Worm (Caenorhabditis elegans) whole organism, midembryonic: ENCODE data around the gene lin-22.
A peak's percentile ranks its signal among the peaks of the same experiment; 100 is the strongest.

Source experiments
- T22C8.4 ChIP-seq: fragments of 200-800 bp; sonication (Bioruptor generic); IDR thresholded peaks from 2 replicates; pipeline ENCODE4 v1.3.6; 2022; ENCODE audit warnings: missing genetic modification characterization, missing compliant biosample characterization
- cog-1 ChIP-seq: sonication (generic microtip); optimal IDR thresholded peaks from 2 replicates; lab custom pipeline; 2016; ENCODE audit warnings: missing genetic modification characterization, missing compliant biosample characterization
- flt-1 ChIP-seq: fragments of 200-800 bp; sonication (Bioruptor generic); IDR thresholded peaks from 2 replicates; pipeline ENCODE4 v1.3.6; 2022; ENCODE audit warnings: missing genetic modification characterization, missing compliant biosample characterization
- klf-2 ChIP-seq: fragments of 200-800 bp; sonication (Bioruptor generic); conservative IDR thresholded peaks from 2 replicates; pipeline ENCODE4 v1.3.6; 2022; ENCODE audit warnings: missing genetic modification reagents, missing genetic modification characterization, missing compliant biosample characterization
- med-1 ChIP-seq: sonication (generic microtip); optimal IDR thresholded peaks from 2 replicates; lab custom pipeline; 2017; ENCODE audit warnings: missing genetic modification characterization, mild to moderate bottlenecking, missing compliant biosample characterization, antibody characterized with exemption, missing genetic modification reagents; ENCODE audit not compliant: insufficient read depth
- ref-1 ChIP-seq: fragments of 200-800 bp; sonication (Bioruptor generic); conservative IDR thresholded peaks from 2 replicates; pipeline ENCODE4 v1.3.6; 2022; ENCODE audit warnings: missing genetic modification reagents, missing genetic modification characterization, missing compliant biosample characterization
- tab-1 ChIP-seq: fragments of 200-800 bp; sonication (Bioruptor generic); IDR thresholded peaks from 2 replicates; pipeline ENCODE4 v1.3.6; 2022; ENCODE audit warnings: missing genetic modification characterization, missing compliant biosample characterization
- ztf-23 ChIP-seq: fragments of 200-800 bp; sonication (Bioruptor generic); IDR thresholded peaks from 2 replicates; pipeline ENCODE4 v1.3.6; 2022; ENCODE audit warnings: missing genetic modification reagents, missing genetic modification characterization, missing compliant biosample characterization
- ztf-29 ChIP-seq: fragments of 200-800 bp; sonication (Bioruptor generic); IDR thresholded peaks from 2 replicates; pipeline ENCODE4 v1.3.6; 2022; ENCODE audit warnings: missing genetic modification reagents, missing genetic modification characterization, missing compliant biosample characterization

Gene lin-22

ce11 chrIV:3025874-3026609, 6.5 kb downstream of the lin-22 start:
- TF ChIP-seq T22C8.4 (GFP tag; lab: Robert Waterston, UW) (peak; percentile 67), ref-1 (GFP tag; lab: Robert Waterston, UW) (no peak), med-1 (GFP tag; lab: Kevin White, UChicago) (no peak)

DNA sequence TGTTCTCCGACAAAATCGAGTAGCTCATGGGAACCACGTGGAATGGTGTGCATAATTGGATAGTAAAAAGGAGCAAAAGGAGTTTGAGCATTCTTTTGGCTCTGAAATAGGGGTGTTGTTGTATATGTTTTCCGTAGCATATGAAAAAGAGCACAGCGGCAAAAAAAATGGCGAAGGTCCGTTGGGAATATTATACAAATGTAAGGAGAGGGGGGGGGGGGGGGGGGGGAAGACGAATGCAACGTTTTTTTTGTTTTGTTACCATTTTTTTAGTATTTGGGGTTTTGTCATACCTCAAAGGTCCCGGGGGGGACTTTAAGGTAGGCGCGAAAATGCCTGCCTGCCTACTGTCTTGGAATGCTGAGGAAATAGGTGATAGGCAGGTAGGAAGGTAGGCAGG, 9.3 kb downstream of the lin-22 start, which contains the start of gene ndnf-1:
ndnf-1 (minus strand) TSS at position 101 of the 400 bp plus-strand sequence.
- TF ChIP-seq ztf-29 (GFP tag; lab: Robert Waterston, UW), result no peak
- TF ChIP-seq ref-1 (GFP tag; lab: Robert Waterston, UW), result no peak
- no peak for TF ChIP-seq flt-1 (GFP tag; lab: Robert Waterston, UW)
- TF ChIP-seq tab-1 (GFP tag; lab: Robert Waterston, UW), result no peak
- TF ChIP-seq med-1 (GFP tag; lab: Kevin White, UChicago), result no peak
- no peak for TF ChIP-seq T22C8.4 (GFP tag; lab: Robert Waterston, UW)
- no peak for TF ChIP-seq cog-1 (tag; lab: Kevin White, UChicago)
- no peak for TF ChIP-seq klf-2
- TF ChIP-seq ztf-23 (GFP tag; lab: Robert Waterston, UW), result no peak

DNA sequence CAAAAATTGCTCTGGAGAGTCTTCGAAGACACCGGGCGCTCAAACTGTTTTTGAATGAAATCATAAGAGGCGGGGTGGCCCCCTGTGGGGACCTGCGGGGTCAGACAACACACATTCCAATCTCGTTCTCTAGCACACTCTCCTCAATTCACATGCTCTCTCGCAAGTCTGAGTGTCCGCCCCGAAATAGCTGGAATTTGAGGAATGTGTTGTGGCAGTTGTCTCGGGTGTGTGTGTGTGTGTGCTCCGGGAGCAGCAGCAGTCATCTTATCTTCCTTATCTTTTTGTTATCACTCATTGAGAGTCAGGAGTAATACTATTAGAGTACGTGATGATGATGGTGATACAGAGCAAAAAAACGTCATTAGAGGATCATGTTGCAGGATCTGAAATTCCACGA, 10.3 kb downstream of the lin-22 start:
- TF ChIP-seq ztf-29 (GFP tag; lab: Robert Waterston, UW), result no peak
- TF ChIP-seq ref-1 (GFP tag; lab: Robert Waterston, UW), result no peak
- TF ChIP-seq tab-1 (GFP tag; lab: Robert Waterston, UW), result no peak
- TF ChIP-seq med-1 (GFP tag; lab: Kevin White, UChicago), result no peak
- no peak for TF ChIP-seq cog-1 (tag; lab: Kevin White, UChicago)
- no peak for TF ChIP-seq ztf-23 (GFP tag; lab: Robert Waterston, UW)
- no peak for TF ChIP-seq T22C8.4 (GFP tag; lab: Robert Waterston, UW)
- TF ChIP-seq klf-2, result no peak

DNA sequence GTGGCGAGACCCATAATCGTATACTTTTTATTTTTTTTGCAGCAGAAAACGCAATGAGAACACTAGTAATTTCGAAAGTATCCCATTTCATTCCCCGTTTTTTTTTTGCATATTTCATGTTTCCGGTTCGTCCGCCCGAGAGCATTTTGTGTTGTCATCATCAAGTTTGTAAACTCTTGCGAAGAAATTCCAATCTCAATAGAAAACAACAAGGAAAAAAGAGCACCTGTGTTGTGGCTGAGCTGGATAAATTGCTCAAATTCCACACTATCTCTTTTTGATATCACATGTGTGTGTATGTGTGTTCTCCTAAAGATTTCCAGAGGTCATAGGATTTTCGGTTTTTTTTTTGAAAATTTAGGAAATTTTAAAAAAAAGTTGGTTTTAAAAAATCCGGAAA, 12.5 kb downstream of the lin-22 start:
- no peak for TF ChIP-seq med-1 (GFP tag; lab: Kevin White, UChicago)
- no peak for TF ChIP-seq klf-2
- TF ChIP-seq tab-1 (GFP tag; lab: Robert Waterston, UW), result no peak
- no peak for TF ChIP-seq flt-1 (GFP tag; lab: Robert Waterston, UW)

DNA sequence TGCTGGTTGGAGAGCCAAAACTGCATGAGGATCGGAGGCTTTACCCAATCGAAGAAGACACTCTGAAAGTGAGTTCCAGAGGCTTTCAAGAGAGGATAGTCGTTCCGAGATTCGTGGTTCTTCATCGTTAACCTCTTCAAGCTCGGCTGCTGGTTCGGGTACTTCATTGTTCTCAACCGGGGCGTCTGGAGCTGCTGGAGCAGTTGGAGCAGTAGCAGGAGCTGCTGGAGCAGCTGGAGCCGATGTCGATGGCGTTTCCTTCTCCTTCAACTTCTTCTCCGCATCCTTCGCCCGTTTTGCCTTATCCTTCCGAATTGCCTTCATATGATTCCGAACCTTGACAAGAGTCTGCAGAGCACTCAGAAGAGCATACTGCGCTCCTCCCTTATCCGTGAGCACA, 15.8 kb downstream of the lin-22 start:
- TF ChIP-seq tab-1 (GFP tag; lab: Robert Waterston, UW) (no peak), T22C8.4 (GFP tag; lab: Robert Waterston, UW) (no peak), med-1 (GFP tag; lab: Kevin White, UChicago) (no peak), klf-2 (no peak), ztf-23 (GFP tag; lab: Robert Waterston, UW) (no peak), cog-1 (tag; lab: Kevin White, UChicago) (no peak), ref-1 (GFP tag; lab: Robert Waterston, UW) (no peak), ztf-29 (GFP tag; lab: Robert Waterston, UW) (no peak), flt-1 (GFP tag; lab: Robert Waterston, UW) (no peak)

ce11 chrIV:3037932-3038331, 18.4 kb downstream of the lin-22 start:
- TF ChIP-seq ztf-23 (GFP tag; lab: Robert Waterston, UW) (no peak), ref-1 (GFP tag; lab: Robert Waterston, UW) (no peak), T22C8.4 (GFP tag; lab: Robert Waterston, UW) (no peak), flt-1 (GFP tag; lab: Robert Waterston, UW) (no peak), tab-1 (GFP tag; lab: Robert Waterston, UW) (no peak), klf-2 (no peak), cog-1 (tag; lab: Kevin White, UChicago) (no peak), ztf-29 (GFP tag; lab: Robert Waterston, UW) (no peak), med-1 (GFP tag; lab: Kevin White, UChicago) (no peak)

- TF ChIP-seq flt-1 (GFP tag; lab: Robert Waterston, UW) (no peak), ref-1 (GFP tag; lab: Robert Waterston, UW) (no peak), med-1 (GFP tag; lab: Kevin White, UChicago) (no peak), ztf-23 (GFP tag; lab: Robert Waterston, UW) (no peak), ztf-29 (GFP tag; lab: Robert Waterston, UW) (no peak), cog-1 (tag; lab: Kevin White, UChicago) (no peak), T22C8.4 (GFP tag; lab: Robert Waterston, UW) (no peak), klf-2 (no peak), tab-1 (GFP tag; lab: Robert Waterston, UW) (no peak)
Measured at ce11 chrIV:3038740-3039139, 19.2 kb downstream of the lin-22 start.

DNA sequence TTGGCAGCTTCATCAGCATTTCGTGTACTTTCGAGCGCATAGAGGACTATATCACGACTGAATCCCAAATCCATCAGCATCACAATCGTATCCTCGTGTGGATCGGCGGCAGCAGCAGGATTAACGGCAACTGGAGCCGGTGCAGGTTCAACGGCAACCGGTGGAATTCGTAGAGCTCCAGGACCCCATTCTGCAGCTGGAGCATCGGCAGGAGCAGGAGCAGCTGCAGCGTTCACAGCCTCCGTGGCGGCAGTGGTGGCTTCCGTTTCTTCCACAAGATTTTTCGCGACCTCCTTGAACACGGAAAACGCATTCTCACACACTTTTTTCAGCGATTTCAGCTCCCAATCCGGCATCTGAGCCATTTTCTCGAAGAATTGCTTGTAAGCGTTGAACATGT, 24.6 kb downstream of the lin-22 start:
- TF ChIP-seq klf-2, result no peak
- no peak for TF ChIP-seq ztf-23 (GFP tag; lab: Robert Waterston, UW)
- no peak for TF ChIP-seq flt-1 (GFP tag; lab: Robert Waterston, UW)
- TF ChIP-seq tab-1 (GFP tag; lab: Robert Waterston, UW), result no peak
- TF ChIP-seq ztf-29 (GFP tag; lab: Robert Waterston, UW), result no peak
- no peak for TF ChIP-seq med-1 (GFP tag; lab: Kevin White, UChicago)
- no peak for TF ChIP-seq T22C8.4 (GFP tag; lab: Robert Waterston, UW)
- TF ChIP-seq ref-1 (GFP tag; lab: Robert Waterston, UW), result no peak

DNA sequence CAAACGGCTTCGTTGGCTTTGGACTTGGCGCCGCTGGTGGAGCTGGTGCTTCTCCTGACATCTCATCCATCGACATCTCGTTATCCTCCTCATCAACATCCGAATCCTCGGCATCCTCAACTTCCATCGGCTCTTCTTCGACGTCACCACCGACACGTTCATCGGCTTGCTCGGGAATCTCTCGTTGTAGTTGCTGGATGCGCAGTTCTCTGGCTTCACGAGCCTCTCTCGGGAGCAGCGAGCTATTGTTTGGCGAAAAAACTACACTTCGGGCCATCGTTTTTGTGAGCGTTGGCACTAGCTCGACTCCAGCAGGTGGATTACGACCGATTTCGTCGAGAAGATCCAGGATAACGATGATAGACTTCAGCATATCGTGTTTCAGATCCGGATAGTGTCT, 26.5 kb downstream of the lin-22 start:
- no peak for TF ChIP-seq cog-1 (tag; lab: Kevin White, UChicago)
- TF ChIP-seq klf-2, result no peak
- no peak for TF ChIP-seq flt-1 (GFP tag; lab: Robert Waterston, UW)
- no peak for TF ChIP-seq tab-1 (GFP tag; lab: Robert Waterston, UW)
- TF ChIP-seq ztf-23 (GFP tag; lab: Robert Waterston, UW), result no peak
- no peak for TF ChIP-seq med-1 (GFP tag; lab: Kevin White, UChicago)
- TF ChIP-seq T22C8.4 (GFP tag; lab: Robert Waterston, UW), result no peak
- TF ChIP-seq ref-1 (GFP tag; lab: Robert Waterston, UW), result no peak
- TF ChIP-seq ztf-29 (GFP tag; lab: Robert Waterston, UW), result no peak
